Worm (Caenorhabditis elegans): Measurements from ENCODE around the gene srh-236.
"Not testable (repeated sequence)": the region's sequence is repeated elsewhere in the genome, so short reads cannot be mapped to it uniquely, and the experiment has no call there.

srh-236 gene

ce11 chrV:17255454-17255853, 43.6 kb upstream of the srh-236 start, which contains the start of gene srh-115:
srh-115 (plus strand) TSS chrV:17255754.
- no peak for TF ChIP-seq crh-2 (tag; optimal IDR thresholded peaks at IDR 0.05)

- TF ChIP-seq C34F6.9 (tag; optimal IDR thresholded peaks at IDR 0.05); nhr-21 (tag; optimal IDR thresholded peaks at IDR 0.05); sma-9 (GFP tag; optimal IDR thresholded peaks at IDR 0.05); sma-9 (tag; optimal IDR thresholded peaks at IDR 0.05): not testable (repeated sequence)
Measured at ce11 chrV:17255028-17255427, 43.2 kb upstream of the srh-236 start, which contains the start of gene srh-116. srh-116 (minus strand) TSS chrV:17255128.

ce11 chrV:17251364-17251961, 39.6 kb upstream of the srh-236 start, which contains the start of gene Y61B8A.6:
Y61B8A.6 (plus strand) TSS chrV:17251911.
- TF ChIP-seq mbf-1 (tag; optimal IDR thresholded peaks at IDR 0.05) (no peak), snpc-4 (tag; optimal IDR thresholded peaks at IDR 0.05) (no peak), nhr-12 (tag; optimal IDR thresholded peaks at IDR 0.05) (no peak), ztf-4 (tag; optimal IDR thresholded peaks at IDR 0.05) (no peak), Y55F3AM.14 (GFP tag; optimal IDR thresholded peaks at IDR 0.05) (no peak)

- TF ChIP-seq R02D3.7 (tag; optimal IDR thresholded peaks at IDR 0.05) (no peak), ceh-82 (tag; optimal IDR thresholded peaks at IDR 0.05) (no peak), nhr-23 (tag; optimal IDR thresholded peaks at IDR 0.05) (no peak), sem-4 (tag; optimal IDR thresholded peaks at IDR 0.05) (no peak), blmp-1 (tag; optimal IDR thresholded peaks at IDR 0.05; ENCODE audit: insufficient read depth) (no peak), nhr-129 (tag; optimal IDR thresholded peaks at IDR 0.05) (no peak), Y55F3AM.14 (GFP tag; optimal IDR thresholded peaks at IDR 0.05) (no peak), sma-3 (GFP tag; optimal IDR thresholded peaks at IDR 0.05) (no peak)
Measured at ce11 chrV:17248915-17249314, 37.1 kb upstream of the srh-236 start, which contains the start of gene clec-243. clec-243 (minus strand) TSS chrV:17249015.

ce11 chrV:17245406-17245805, 33.6 kb upstream of the srh-236 start, which contains the start of gene clec-242:
clec-242 (minus strand) TSS chrV:17245506.
- TF ChIP-seq nhr-23 (tag; optimal IDR thresholded peaks at IDR 0.05) (no peak), ztf-11 (tag; optimal IDR thresholded peaks at IDR 0.05) (no peak), mdl-1 (tag; optimal IDR thresholded peaks at IDR 0.05) (no peak), fos-1 (tag; optimal IDR thresholded peaks at IDR 0.05) (no peak), sma-9 (GFP tag; optimal IDR thresholded peaks at IDR 0.05) (no peak), sma-9 (tag; optimal IDR thresholded peaks at IDR 0.05) (no peak), ama-1 (optimal IDR thresholded peaks at IDR 0.05) (no peak), lsy-2 (tag; optimal IDR thresholded peaks at IDR 0.05) (no peak), unc-55 (GFP tag; optimal IDR thresholded peaks at IDR 0.05) (no peak), ceh-16 (tag; optimal IDR thresholded peaks at IDR 0.05) (no peak), nhr-10 (tag; optimal IDR thresholded peaks at IDR 0.05) (no peak), unc-39 (tag; optimal IDR thresholded peaks at IDR 0.05) (no peak)

ce11 chrV:17243016-17243415, 31.2 kb upstream of the srh-236 start:
- TF ChIP-seq fos-1 (tag; optimal IDR thresholded peaks at IDR 0.05), result peak; percentile 87
- TF ChIP-seq dmd-4 (tag; optimal IDR thresholded peaks at IDR 0.05), result no peak
- no peak for TF ChIP-seq skn-1 (tag; optimal IDR thresholded peaks at IDR 0.05)

- TF ChIP-seq ZK546.5 (tag; optimal IDR thresholded peaks at IDR 0.05), result no peak
- no peak for TF ChIP-seq sma-9 (GFP tag; optimal IDR thresholded peaks at IDR 0.05)
- TF ChIP-seq sma-9 (tag; optimal IDR thresholded peaks at IDR 0.05), result no peak
- TF ChIP-seq nhr-21 (tag; optimal IDR thresholded peaks at IDR 0.05), result no peak
- no peak for TF ChIP-seq nhr-11 (tag; optimal IDR thresholded peaks at IDR 0.05)
- no peak for TF ChIP-seq skn-1 (tag; optimal IDR thresholded peaks at IDR 0.05)
- TF ChIP-seq unc-62 (GFP tag; optimal IDR thresholded peaks at IDR 0.05), result no peak
- TF ChIP-seq nhr-23 (tag; optimal IDR thresholded peaks at IDR 0.05), result no peak
- TF ChIP-seq ama-1 (optimal IDR thresholded peaks at IDR 0.05), result no peak
Measured at ce11 chrV:17242552-17242951, 30.7 kb upstream of the srh-236 start, which contains the start of gene Y68A4B.3. Y68A4B.3 (minus strand) TSS chrV:17242652.

Measured in whole organism, L2 larva.